Worm (Caenorhabditis elegans): Measurements from ENCODE around the gene H23L24.1.

- TF ChIP-seq unc-39 (tag; optimal IDR thresholded peaks at IDR 0.05) (no peak), skn-1 (tag; optimal IDR thresholded peaks at IDR 0.05) (no peak), F13H6.1 (tag; optimal IDR thresholded peaks at IDR 0.05) (no peak), ZK546.5 (tag; optimal IDR thresholded peaks at IDR 0.05) (no peak), sem-4 (tag; optimal IDR thresholded peaks at IDR 0.05) (no peak)
Observed at ce11 chrIV:8697436-8697835, 20.8 kb upstream of the H23L24.1 start, which contains the start of gene ttll-11.

Measured in whole organism, L2 larva.